Worm (Caenorhabditis elegans): Measurements from ENCODE around the gene F14H3.3.

DNA sequence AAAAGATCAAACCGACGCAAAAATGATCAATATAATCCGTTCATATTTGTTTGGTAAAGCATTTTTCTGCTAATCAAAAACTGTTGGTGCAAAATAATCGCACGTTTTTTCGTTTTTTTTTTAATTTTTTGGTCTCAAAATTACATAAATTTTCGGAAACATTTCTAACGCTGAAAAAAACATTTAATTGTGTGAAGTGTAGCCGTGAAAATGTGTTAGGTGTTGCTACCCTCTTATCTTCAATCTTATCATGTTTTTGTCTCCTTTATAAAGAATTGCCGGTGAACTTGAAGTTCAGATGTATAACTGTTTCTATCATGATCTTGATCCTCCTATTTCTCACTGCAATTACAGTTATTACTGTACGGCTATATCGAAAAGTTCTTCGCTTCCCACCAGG is 15.7 kb upstream of the F14H3.3 start, which contains the start of gene cyp-35D1:
- no peak for TF ChIP-seq ZK546.5 (tag; optimal IDR thresholded peaks at IDR 0.05)
- no peak for TF ChIP-seq lin-39 (tag; optimal IDR thresholded peaks at IDR 0.05)
- TF ChIP-seq nhr-237 (tag; optimal IDR thresholded peaks at IDR 0.05): no peak
- TF ChIP-seq snpc-4 (tag; optimal IDR thresholded peaks at IDR 0.05): no peak
- no peak for TF ChIP-seq zag-1 (tag; optimal IDR thresholded peaks at IDR 0.05)
- no peak for TF ChIP-seq ztf-11 (tag; optimal IDR thresholded peaks at IDR 0.05)
- TF ChIP-seq nhr-25 (tag; optimal IDR thresholded peaks at IDR 0.05): no peak
- TF ChIP-seq elt-1 (tag; optimal IDR thresholded peaks at IDR 0.05): no peak
- no peak for TF ChIP-seq egl-27 (tag; optimal IDR thresholded peaks at IDR 0.05)
- TF ChIP-seq ceh-16 (tag; optimal IDR thresholded peaks at IDR 0.05): no peak
- TF ChIP-seq nhr-77 (tag; optimal IDR thresholded peaks at IDR 0.05): no peak
- no peak for TF ChIP-seq lin-11 (tag; optimal IDR thresholded peaks at IDR 0.05)
- no peak for TF ChIP-seq ceh-82 (tag; optimal IDR thresholded peaks at IDR 0.05)
- TF ChIP-seq fos-1 (tag; optimal IDR thresholded peaks at IDR 0.05): no peak
